Worm (Caenorhabditis elegans): ENCODE measurements around the gene igcm-2.

ce11 chrX:6337338-6337737, 54.1 kb downstream of the igcm-2 start:
- TF ChIP-seq lsy-2 (tag; optimal IDR thresholded peaks at IDR 0.05) (no peak), snpc-4 (tag; optimal IDR thresholded peaks at IDR 0.05) (no peak), unc-39 (tag; optimal IDR thresholded peaks at IDR 0.05) (no peak), lin-13 (GFP tag; optimal IDR thresholded peaks at IDR 0.05) (no peak), blmp-1 (tag; optimal IDR thresholded peaks at IDR 0.05; ENCODE audit: insufficient read depth) (no peak), unc-62 (GFP tag; optimal IDR thresholded peaks at IDR 0.05) (no peak), mdl-1 (tag; optimal IDR thresholded peaks at IDR 0.05) (no peak), sem-4 (tag; optimal IDR thresholded peaks at IDR 0.05) (no peak), C34F6.9 (tag; optimal IDR thresholded peaks at IDR 0.05) (no peak), ztf-4 (tag; optimal IDR thresholded peaks at IDR 0.05) (no peak)
